Fruit fly (Drosophila melanogaster) whole organism, prepupa: ENCODE results near the gene CG11095.

Experiments
- CG10669 ChIP-seq: fragments of 200-800 bp; sonication (Bioruptor generic); optimal IDR thresholded peaks from 3 replicates; lab custom pipeline; 2018; ENCODE audit warnings: missing biosample characterization, mild to moderate bottlenecking, missing genetic modification characterization, moderate library complexity
- CG11762 ChIP-seq: fragments of 200-800 bp; sonication (Bioruptor generic); optimal IDR thresholded peaks from 3 replicates; lab custom pipeline; 2016; ENCODE audit warnings: missing biosample characterization, missing genetic modification characterization; ENCODE audit not compliant: insufficient read depth
- CG3919 ChIP-seq: fragments of 200-800 bp; sonication (Bioruptor generic); optimal IDR thresholded peaks from 3 replicates; lab custom pipeline; 2016; ENCODE audit warnings: missing biosample characterization, missing genetic modification characterization
- CG6163 ChIP-seq: fragments of 200-800 bp; sonication (Bioruptor generic); IDR thresholded peaks from 3 replicates; pipeline ENCODE4 v1.3.6; 2022; ENCODE audit warnings: missing biosample characterization, missing genetic modification characterization
- CG6792 ChIP-seq: fragments of 200-800 bp; sonication (Bioruptor generic); optimal IDR thresholded peaks from 3 replicates; lab custom pipeline; 2016; ENCODE audit warnings: missing biosample characterization, missing genetic modification characterization
- CG8119 ChIP-seq: fragments of 200-800 bp; sonication (Bioruptor generic); IDR thresholded peaks from 3 replicates; pipeline ENCODE4 v1.3.6; 2022; ENCODE audit warnings: missing biosample characterization, missing genetic modification characterization
- CG8319 ChIP-seq: fragments of 200-800 bp; sonication (Bioruptor generic); optimal IDR thresholded peaks from 3 replicates; lab custom pipeline; 2016; ENCODE audit warnings: missing biosample characterization, missing genetic modification characterization
- CG9139 ChIP-seq: fragments of 200-800 bp; sonication (Bioruptor generic); optimal IDR thresholded peaks from 3 replicates; lab custom pipeline; 2017; ENCODE audit warnings: missing biosample characterization, mild to moderate bottlenecking, missing genetic modification characterization
- Eip78C ChIP-seq: fragments of 200-800 bp; sonication (Bioruptor generic); peaks from one replicate; lab custom pipeline; 2016; ENCODE audit warnings: missing biosample characterization, missing genetic modification characterization
- Gug ChIP-seq: fragments of 200-800 bp; sonication (Bioruptor generic); IDR thresholded peaks from 2 replicates; pipeline ENCODE4 v1.3.6; 2022; ENCODE audit warnings: missing biosample characterization, missing genetic modification characterization
- Hr38 ChIP-seq: sonication (Bioruptor generic); optimal IDR thresholded peaks from 2 replicates; lab custom pipeline; 2016; ENCODE audit warnings: missing biosample characterization, missing genetic modification characterization
- Smox ChIP-seq: fragments of 200-800 bp; sonication (Bioruptor generic); optimal IDR thresholded peaks from 3 replicates; lab custom pipeline; 2016; ENCODE audit warnings: missing biosample characterization, missing genetic modification characterization
- Sox14 ChIP-seq: fragments of 200-800 bp; sonication (Bioruptor generic); optimal IDR thresholded peaks from 3 replicates; lab custom pipeline; 2016; ENCODE audit warnings: missing biosample characterization, missing genetic modification characterization
- Sox15 ChIP-seq: fragments of 200-800 bp; sonication (Bioruptor generic); optimal IDR thresholded peaks from 3 replicates; lab custom pipeline; 2016; ENCODE audit warnings: missing biosample characterization, missing genetic modification characterization
- achi ChIP-seq: fragments of 200-800 bp; sonication (Bioruptor generic); optimal IDR thresholded peaks from 3 replicates; lab custom pipeline; 2016; ENCODE audit warnings: missing biosample characterization, missing genetic modification characterization
- lz ChIP-seq: fragments of 200-800 bp; sonication (Bioruptor generic); optimal IDR thresholded peaks from 3 replicates; lab custom pipeline; 2016; ENCODE audit warnings: missing biosample characterization, missing genetic modification characterization

Gene CG11095

dm6 chrX:13845728-13846127 is 34.2 kb downstream of the CG11095 start, which contains the start of gene AMPdeam (continued):
- TF ChIP-seq CG10669 (no peak), lz (GFP tag; lab: Kevin White, UChicago) (peak; percentile 31), Gug (no peak), Eip78C (GFP tag; lab: Kevin White, UChicago) (peak; percentile 74), CG3919 (no peak), CG6792 (GFP tag; lab: Kevin White, UChicago) (no peak), CG9139 (no peak), Sox15 (GFP tag; lab: Kevin White, UChicago) (no peak), Sox14 (GFP tag; lab: Kevin White, UChicago) (peak; percentile 64), CG8119 (GFP tag; lab: Robert Waterston, UW) (no peak), CG11762 (GFP tag; lab: Kevin White, UChicago) (no peak), achi (GFP tag; lab: Kevin White, UChicago) (no peak), CG8319 (no peak), Hr38 (GFP tag; lab: Kevin White, UChicago) (no peak), CG6163 (GFP tag; lab: Robert Waterston, UW) (no peak), Smox (GFP tag; lab: Kevin White, UChicago) (peak; percentile 2)
